Worm (Caenorhabditis elegans): ENCODE measurements around the gene F18A11.5.

Gene F18A11.5

ce11 chrII:12997413-12997812 lies 16.7 kb downstream of the F18A11.5 start, which contains the start of gene Y38F1A.7:
Gene Y38F1A.7, minus strand, starts transcription at chrII:12997804.
- no peak for TF ChIP-seq snpc-4 (tag; optimal IDR thresholded peaks at IDR 0.05)
- TF ChIP-seq flh-1 (GFP tag; optimal IDR thresholded peaks at IDR 0.05): no peak
- TF ChIP-seq unc-62 (GFP tag; optimal IDR thresholded peaks at IDR 0.05): no peak
- no peak for TF ChIP-seq pha-4 (tag; optimal IDR thresholded peaks at IDR 0.05)
- no peak for TF ChIP-seq lsy-2 (tag; optimal IDR thresholded peaks at IDR 0.05)
- TF ChIP-seq mab-5 (tag; optimal IDR thresholded peaks at IDR 0.05): no peak
- TF ChIP-seq ceh-43 (GFP tag; optimal IDR thresholded peaks at IDR 0.05): no peak
- TF ChIP-seq ceh-83 (GFP tag; optimal IDR thresholded peaks at IDR 0.05): no peak
- TF ChIP-seq lin-13 (tag; optimal IDR thresholded peaks at IDR 0.05): no peak
- no peak for TF ChIP-seq sem-2 (GFP tag; optimal IDR thresholded peaks at IDR 0.05)
- no peak for TF ChIP-seq zip-8 (tag; optimal IDR thresholded peaks at IDR 0.05)

ce11 chrII:12996249-12996648 lies 17.8 kb downstream of the F18A11.5 start, which contains the start of gene hphd-1:
Gene hphd-1, minus strand, starts transcription at chrII:12996571.
- TF ChIP-seq lsy-2 (tag; optimal IDR thresholded peaks at IDR 0.05): no peak
- TF ChIP-seq sem-2 (GFP tag; optimal IDR thresholded peaks at IDR 0.05): no peak
- TF ChIP-seq mab-5 (tag; optimal IDR thresholded peaks at IDR 0.05): no peak
- no peak for TF ChIP-seq elt-3 (tag; optimal IDR thresholded peaks at IDR 0.05)
- TF ChIP-seq nhr-237 (tag; optimal IDR thresholded peaks at IDR 0.05): no peak
- no peak for TF ChIP-seq lin-13 (tag; optimal IDR thresholded peaks at IDR 0.05)
- TF ChIP-seq ham-2 (GFP tag; optimal IDR thresholded peaks at IDR 0.05): no peak
- no peak for TF ChIP-seq ces-1 (GFP tag; optimal IDR thresholded peaks at IDR 0.05)
- no peak for TF ChIP-seq mep-1 (tag; optimal IDR thresholded peaks at IDR 0.05)
- TF ChIP-seq unc-39 (tag; optimal IDR thresholded peaks at IDR 0.05): no peak
- no peak for TF ChIP-seq nhr-12 (tag; optimal IDR thresholded peaks at IDR 0.05)

ce11 chrII:12995322-12995721 lies 18.8 kb downstream of the F18A11.5 start:
- TF ChIP-seq unc-62 (GFP tag; optimal IDR thresholded peaks at IDR 0.05) (no peak), flh-1 (GFP tag; optimal IDR thresholded peaks at IDR 0.05) (no peak), mep-1 (tag; optimal IDR thresholded peaks at IDR 0.05) (no peak), nhr-76 (tag; optimal IDR thresholded peaks at IDR 0.05) (no peak), blmp-1 (tag; optimal IDR thresholded peaks at IDR 0.05) (no peak), mls-2 (tag; optimal IDR thresholded peaks at IDR 0.05) (no peak), sptf-1 (tag; optimal IDR thresholded peaks at IDR 0.05) (no peak), unc-120 (tag; optimal IDR thresholded peaks at IDR 0.05; ENCODE audit: poor library complexity, severe bottlenecking) (no peak), nhr-12 (tag; optimal IDR thresholded peaks at IDR 0.05) (no peak), elt-1 (tag; optimal IDR thresholded peaks at IDR 0.05; ENCODE audit: borderline replicate concordance, insufficient read depth) (no peak), nhr-28 (tag; optimal IDR thresholded peaks at IDR 0.05) (no peak), mab-5 (tag; optimal IDR thresholded peaks at IDR 0.05) (no peak), drap-1 (GFP tag; optimal IDR thresholded peaks at IDR 0.05) (no peak), cnd-1 (tag; optimal IDR thresholded peaks at IDR 0.05) (no peak), nhr-2 (tag; optimal IDR thresholded peaks at IDR 0.05) (no peak), tbx-8 (GFP tag; optimal IDR thresholded peaks at IDR 0.05) (no peak), lin-13 (tag; optimal IDR thresholded peaks at IDR 0.05) (no peak)

ce11 chrII:12994009-12994788 lies 19.9 kb downstream of the F18A11.5 start:
- TF ChIP-seq ces-1 (GFP tag; optimal IDR thresholded peaks at IDR 0.05): no peak

ce11 chrII:12992980-12993379 lies 21.1 kb downstream of the F18A11.5 start:
- TF ChIP-seq mab-5 (tag; optimal IDR thresholded peaks at IDR 0.05): no peak
- TF ChIP-seq nhr-237 (tag; optimal IDR thresholded peaks at IDR 0.05): no peak
- TF ChIP-seq lsy-2 (tag; optimal IDR thresholded peaks at IDR 0.05): no peak
- peak; percentile 93 for TF ChIP-seq zip-8 (tag; optimal IDR thresholded peaks at IDR 0.05)
- TF ChIP-seq ztf-11 (tag; optimal IDR thresholded peaks at IDR 0.05): no peak
- TF ChIP-seq lin-32 (GFP tag; optimal IDR thresholded peaks at IDR 0.05): no peak
- TF ChIP-seq nhr-2 (tag; optimal IDR thresholded peaks at IDR 0.05): peak; percentile 72
- TF ChIP-seq bed-3 (GFP tag; optimal IDR thresholded peaks at IDR 0.05): no peak
- no peak for TF ChIP-seq sptf-1 (tag; optimal IDR thresholded peaks at IDR 0.05)
- TF ChIP-seq cnd-1 (tag; optimal IDR thresholded peaks at IDR 0.05): peak; percentile 36

Measured in whole organism, mixed stage, embryonic.